Worm (Caenorhabditis elegans) whole organism, L1 larva: ENCODE results near the gene C07E3.10.

Experiments
- C04F5.9 ChIP-seq: sonication (generic microtip); optimal IDR thresholded peaks from 2 replicates; lab custom pipeline; 2016; ENCODE audit warnings: missing genetic modification characterization, missing compliant biosample characterization
- C16A3.4 ChIP-seq: fragments of 150-350 bp; optimal IDR thresholded peaks from 2 replicates; lab custom pipeline; 2014; ENCODE audit warnings: missing biosample characterization, missing genetic modification characterization
- C34B4.2 ChIP-seq: sonication (generic microtip); optimal IDR thresholded peaks from 2 replicates; lab custom pipeline; 2017; ENCODE audit warnings: mild to moderate bottlenecking, missing genetic modification characterization, missing compliant biosample characterization
- F16B12.6 ChIP-seq: fragments of 150-350 bp; optimal IDR thresholded peaks from 2 replicates; lab custom pipeline; 2014; ENCODE audit warnings: missing biosample characterization, missing genetic modification characterization
- Y116A8C.19 ChIP-seq: sonication (generic microtip); optimal IDR thresholded peaks from 2 replicates; lab custom pipeline; 2016; ENCODE audit warnings: missing compliant biosample characterization, missing genetic modification characterization, borderline replicate concordance
- aha-1 ChIP-seq: fragments of 150-350 bp; optimal IDR thresholded peaks from 2 replicates; lab custom pipeline; 2014; ENCODE audit warnings: missing biosample characterization, missing genetic modification characterization
- aly-2 ChIP-seq: fragments of 150-350 bp; optimal IDR thresholded peaks from 2 replicates; lab custom pipeline; 2014; ENCODE audit warnings: missing biosample characterization, missing genetic modification characterization
- blmp-1 ChIP-seq: fragments of 150-350 bp; optimal IDR thresholded peaks from 2 replicates; lab custom pipeline; 2014; ENCODE audit warnings: missing biosample characterization, missing genetic modification characterization
- ceh-8 ChIP-seq: fragments of 200-800 bp; sonication (Bioruptor generic); optimal IDR thresholded peaks from 2 replicates; lab custom pipeline; 2018; ENCODE audit warnings: mild to moderate bottlenecking, missing genetic modification characterization, moderate library complexity, missing compliant biosample characterization
- ceh-82 ChIP-seq, 3 experiments: fragments of 150-350 bp in 1 of 3; sonication (generic microtip) in 2 of 3; optimal IDR thresholded peaks; 2 replicates each; lab custom pipeline; 2014 to 2017; ENCODE audit warnings: missing biosample characterization in 3 of 3, missing genetic modification characterization in 3 of 3
- ceh-88 ChIP-seq: fragments of 200-800 bp; sonication (Bioruptor generic); IDR thresholded peaks from 2 replicates; pipeline ENCODE4 v1.3.6; 2022; ENCODE audit warnings: missing genetic modification characterization, missing compliant biosample characterization
- ces-1 ChIP-seq: fragments of 150-350 bp; optimal IDR thresholded peaks from 2 replicates; lab custom pipeline; 2014; ENCODE audit warnings: missing biosample characterization, missing genetic modification reagents, missing genetic modification characterization
- dpl-1 ChIP-seq, 3 experiments: fragments of 150-350 bp in 2 of 3; sonication (generic microtip) in 1 of 3; optimal IDR thresholded peaks; 2 replicates each; lab custom pipeline; 2014 to 2017; ENCODE audit warnings: missing biosample characterization in 3 of 3, missing genetic modification characterization in 3 of 3, missing genetic modification reagents in 3 of 3
- efl-1 ChIP-seq, 4 experiments: fragments of 150-350 bp; optimal IDR thresholded peaks in 3 of 4; peaks in 1 of 4; 1 replicate in 1 of 4; 2 replicates in 3 of 4; lab custom pipeline; 2014; ENCODE audit warnings: missing biosample characterization in 2 of 4, missing genetic modification characterization in 2 of 4, missing genetic modification reagents in 2 of 4
- fkh-4 ChIP-seq: sonication (generic microtip); optimal IDR thresholded peaks from 2 replicates; lab custom pipeline; 2016; ENCODE audit warnings: missing compliant biosample characterization, missing genetic modification characterization, borderline replicate concordance
- fkh-8 ChIP-seq: sonication (generic microtip); optimal IDR thresholded peaks from 2 replicates; lab custom pipeline; 2016; ENCODE audit warnings: mild to moderate bottlenecking, missing genetic modification characterization, missing compliant biosample characterization
- fos-1 ChIP-seq: fragments of 150-350 bp; optimal IDR thresholded peaks from 2 replicates; lab custom pipeline; 2014; ENCODE audit warnings: missing biosample characterization, missing genetic modification characterization
- grh-1 ChIP-seq: fragments of 200-800 bp; sonication (Bioruptor generic); IDR thresholded peaks from 2 replicates; pipeline ENCODE4 v1.3.6; 2022; ENCODE audit warnings: missing genetic modification reagents, missing genetic modification characterization, missing compliant biosample characterization
- hlh-17 ChIP-seq: fragments of 200-800 bp; sonication (Bioruptor generic); optimal IDR thresholded peaks from 2 replicates; lab custom pipeline; 2018; ENCODE audit warnings: missing genetic modification characterization, mild to moderate bottlenecking, missing compliant biosample characterization, moderate library complexity, borderline replicate concordance
- hpl-2 ChIP-seq: fragments of 150-350 bp; optimal IDR thresholded peaks from 2 replicates; lab custom pipeline; 2014; ENCODE audit warnings: missing biosample characterization, missing genetic modification reagents, missing genetic modification characterization
- irx-1 ChIP-seq: sonication (generic microtip); optimal IDR thresholded peaks from 2 replicates; lab custom pipeline; 2016; ENCODE audit warnings: missing genetic modification characterization, missing compliant biosample characterization
- jun-1 ChIP-seq: fragments of 150-350 bp; optimal IDR thresholded peaks from 2 replicates; lab custom pipeline; 2014; ENCODE audit warnings: missing biosample characterization, missing genetic modification reagents, missing genetic modification characterization
- lin-13 ChIP-seq: fragments of 150-350 bp; optimal IDR thresholded peaks from 2 replicates; lab custom pipeline; 2014; ENCODE audit warnings: missing biosample characterization, missing genetic modification reagents, missing genetic modification characterization
- lin-14 ChIP-seq: fragments of 200-800 bp; sonication (Bioruptor generic); optimal IDR thresholded peaks from 2 replicates; lab custom pipeline; 2018; ENCODE audit warnings: mild to moderate bottlenecking, missing genetic modification characterization, moderate library complexity, missing compliant biosample characterization
- lsy-2 ChIP-seq, 2 experiments: fragments of 150-350 bp; optimal IDR thresholded peaks; 2 replicates each; lab custom pipeline; 2014; ENCODE audit warnings: missing biosample characterization in 2 of 2, missing genetic modification characterization in 2 of 2
- mab-9 ChIP-seq: fragments of 200-800 bp; sonication (Bioruptor generic); IDR thresholded peaks from 2 replicates; pipeline ENCODE4 v1.3.6; 2022; ENCODE audit warnings: missing genetic modification reagents, missing genetic modification characterization, missing compliant biosample characterization
- mdl-1 ChIP-seq, 2 experiments: fragments of 150-350 bp; optimal IDR thresholded peaks; 2 replicates each; lab custom pipeline; 2014 to 2017; ENCODE audit warnings: missing biosample characterization in 2 of 2, missing genetic modification characterization in 2 of 2, inconsistent platforms in 1 of 2
- mep-1 ChIP-seq: fragments of 150-350 bp; optimal IDR thresholded peaks from 2 replicates; lab custom pipeline; 2014; ENCODE audit warnings: missing biosample characterization, missing genetic modification characterization
- nhr-12 ChIP-seq: sonication (generic microtip); optimal IDR thresholded peaks from 2 replicates; lab custom pipeline; 2017; ENCODE audit warnings: missing biosample characterization, missing genetic modification characterization
- nhr-19 ChIP-seq: fragments of 200-800 bp; sonication (Bioruptor generic); conservative IDR thresholded peaks from 2 replicates; pipeline ENCODE4 v1.3.6; 2022; ENCODE audit warnings: missing genetic modification characterization, missing compliant biosample characterization
- nhr-20 ChIP-seq: sonication (generic microtip); optimal IDR thresholded peaks from 2 replicates; lab custom pipeline; 2016; ENCODE audit warnings: mild to moderate bottlenecking, missing genetic modification characterization, missing compliant biosample characterization
- nhr-47 ChIP-seq: sonication (generic microtip); optimal IDR thresholded peaks from 2 replicates; lab custom pipeline; 2016; ENCODE audit warnings: mild to moderate bottlenecking, missing genetic modification characterization, moderate library complexity, missing compliant biosample characterization
- nhr-76 ChIP-seq: sonication (generic microtip); optimal IDR thresholded peaks from 2 replicates; lab custom pipeline; 2017; ENCODE audit warnings: missing biosample characterization, missing genetic modification characterization
- nhr-85 ChIP-seq: sonication (generic microtip); peaks from one replicate; lab custom pipeline; 2016; ENCODE audit warnings: missing genetic modification characterization, inconsistent platforms, missing compliant biosample characterization
- nhr-90 ChIP-seq: sonication (generic microtip); optimal IDR thresholded peaks from 2 replicates; lab custom pipeline; 2016; ENCODE audit warnings: mild to moderate bottlenecking, missing genetic modification characterization, missing compliant biosample characterization; ENCODE audit not compliant: poor library complexity
- pag-3 ChIP-seq: sonication (generic microtip); optimal IDR thresholded peaks from 2 replicates; lab custom pipeline; 2017; ENCODE audit warnings: missing genetic modification characterization, mild to moderate bottlenecking, missing compliant biosample characterization, antibody characterized with exemption, borderline replicate concordance; ENCODE audit not compliant: insufficient read depth
- pax-3 ChIP-seq: fragments of 200-800 bp; sonication (Bioruptor generic); optimal IDR thresholded peaks from 2 replicates; lab custom pipeline; 2018; ENCODE audit warnings: mild to moderate bottlenecking, missing genetic modification characterization, moderate library complexity, missing compliant biosample characterization
- pqm-1 ChIP-seq: sonication (generic microtip); optimal IDR thresholded peaks from 3 replicates; lab custom pipeline; 2017; ENCODE audit warnings: missing biosample characterization, missing genetic modification characterization
- rnt-1 ChIP-seq: sonication (generic microtip); optimal IDR thresholded peaks from 2 replicates; lab custom pipeline; 2016; ENCODE audit warnings: mild to moderate bottlenecking, missing genetic modification characterization, moderate library complexity, missing compliant biosample characterization
- skn-1 ChIP-seq: fragments of 150-350 bp; optimal IDR thresholded peaks from 2 replicates; lab custom pipeline; 2014; ENCODE audit warnings: missing biosample characterization, missing genetic modification characterization
- snpc-4 ChIP-seq: fragments of 150-350 bp; optimal IDR thresholded peaks from 2 replicates; lab custom pipeline; 2014; ENCODE audit warnings: missing biosample characterization, missing genetic modification characterization
- snu-23 ChIP-seq: sonication (generic microtip); optimal IDR thresholded peaks from 2 replicates; lab custom pipeline; 2016; ENCODE audit warnings: missing genetic modification characterization, missing compliant biosample characterization
- sox-4 ChIP-seq: sonication (generic microtip); optimal IDR thresholded peaks from 2 replicates; lab custom pipeline; 2016; ENCODE audit warnings: missing genetic modification characterization, missing compliant biosample characterization
- sptf-1 ChIP-seq: fragments of 150-350 bp; optimal IDR thresholded peaks from 2 replicates; lab custom pipeline; 2014; ENCODE audit warnings: missing biosample characterization, missing genetic modification characterization
- swsn-7 ChIP-seq: sonication (generic microtip); optimal IDR thresholded peaks from 2 replicates; lab custom pipeline; 2016; ENCODE audit warnings: missing genetic modification characterization, missing compliant biosample characterization
- unc-130 ChIP-seq: fragments of 150-350 bp; optimal IDR thresholded peaks from 2 replicates; lab custom pipeline; 2017; ENCODE audit warnings: missing biosample characterization, missing genetic modification characterization, inconsistent platforms
- unc-62 ChIP-seq: fragments of 150-350 bp; optimal IDR thresholded peaks from 2 replicates; lab custom pipeline; 2014; ENCODE audit warnings: missing biosample characterization, missing genetic modification reagents, missing genetic modification characterization
- zag-1 ChIP-seq: fragments of 150-350 bp; optimal IDR thresholded peaks from 2 replicates; lab custom pipeline; 2014; ENCODE audit warnings: missing biosample characterization, missing genetic modification characterization
- ztf-11 ChIP-seq, 2 experiments: sonication (generic microtip); optimal IDR thresholded peaks; 2 replicates each; lab custom pipeline; 2016 to 2017; ENCODE audit warnings: missing genetic modification characterization in 2 of 2, missing biosample characterization in 1 of 2, missing compliant biosample characterization in 1 of 2

C07E3.10 gene

DNA sequence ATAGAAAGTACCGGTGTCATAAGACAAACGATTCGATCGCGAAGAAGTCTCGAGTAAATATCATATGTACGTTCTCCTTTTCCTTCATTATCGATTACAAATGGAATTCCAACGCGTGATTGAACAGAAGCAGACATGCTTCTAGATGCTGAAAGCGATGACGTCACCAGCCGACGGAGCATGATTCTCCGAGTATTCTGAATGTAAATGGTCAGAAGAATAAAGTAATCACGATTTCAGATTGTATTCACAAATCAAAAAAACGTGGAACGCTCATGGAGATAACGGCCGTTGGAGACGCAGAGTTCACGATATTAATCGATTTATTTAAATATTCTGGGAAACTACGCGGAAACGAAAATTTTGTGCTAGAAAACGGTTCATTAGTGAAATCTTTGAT is 43.5 kb upstream of the C07E3.10 start, which contains the start of gene clpp-1 (continued):
- TF ChIP-seq sptf-1 (tag; lab: Kevin White, UChicago) (no peak), zag-1 (tag; lab: Kevin White, UChicago) (no peak), mep-1 (tag; lab: Kevin White, UChicago) (no peak), lsy-2 (tag; optimal IDR thresholded peaks at IDR 0.05; lab: Kevin White, UChicago) (no peak), pag-3 (tag; lab: Kevin White, UChicago) (no peak)

DNA sequence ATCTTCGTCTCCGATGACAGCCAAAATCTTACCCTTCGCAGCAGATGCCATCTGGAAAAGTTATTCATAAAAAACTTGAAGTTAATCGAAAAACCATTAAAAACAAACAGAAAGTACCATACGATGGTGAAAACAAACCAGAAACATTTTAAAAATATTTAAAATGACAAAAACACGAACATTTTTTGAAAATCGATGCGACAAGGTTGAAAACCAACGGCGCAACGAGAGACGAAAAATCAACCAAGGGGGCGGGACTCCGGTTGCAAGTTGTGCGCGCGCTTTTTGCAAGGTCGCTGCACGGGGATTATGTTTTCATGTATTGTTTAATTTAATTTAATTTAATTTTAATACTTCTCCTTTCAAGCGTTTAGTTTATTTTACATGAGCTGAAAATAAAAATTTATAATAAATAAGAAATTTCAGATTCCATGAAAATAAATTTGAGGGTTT is 42.5 kb upstream of the C07E3.10 start, which contains the start of gene vha-9:
vha-9 (minus strand) TSS at position 51 of the 453 bp plus-strand sequence.
- TF ChIP-seq aly-2, result no peak
- TF ChIP-seq ceh-88 (GFP tag; lab: Robert Waterston, UW), result peak; percentile 35; the same call in 1 of the 2 replicates
- no peak for TF ChIP-seq pqm-1 (tag; lab: Kevin White, UChicago)
- TF ChIP-seq skn-1 (tag; lab: Kevin White, UChicago), result peak; percentile 71
- peak; percentile 44 to 63 (median 61) for TF ChIP-seq ceh-82 (tag; optimal IDR thresholded peaks at IDR 0.05; lab: Kevin White, UChicago)
- peak in 1 of 2 experiments; percentile 59 for TF ChIP-seq ztf-11 (tag; optimal IDR thresholded peaks at IDR 0.05; lab: Kevin White, UChicago)
- no peak for TF ChIP-seq hlh-17 (GFP tag; lab: Kevin White, UChicago)
- TF ChIP-seq fkh-4 (tag; lab: Kevin White, UChicago), result no peak
- no peak for TF ChIP-seq mab-9 (GFP tag; lab: Robert Waterston, UW)
- peak; percentile 72 for TF ChIP-seq nhr-20 (tag; lab: Kevin White, UChicago)
- no peak for TF ChIP-seq zag-1 (tag; lab: Kevin White, UChicago)
- TF ChIP-seq ceh-8 (GFP tag; lab: Kevin White, UChicago), result peak; percentile 27
- peak in 1 of 2 experiments; percentile 57 for TF ChIP-seq mdl-1 (tag; optimal IDR thresholded peaks at IDR 0.05; lab: Kevin White, UChicago)
- peak; percentile 13 for TF ChIP-seq irx-1 (tag; lab: Kevin White, UChicago)
- peak; percentile 81 for TF ChIP-seq lin-14
- TF ChIP-seq lin-13 (GFP tag; lab: Kevin White, UChicago), result peak; percentile 41
- TF ChIP-seq unc-130 (tag; lab: Kevin White, UChicago), result peak; percentile 78
- TF ChIP-seq grh-1, result peak; percentile 51
- peak; percentile 37 for TF ChIP-seq snpc-4 (tag; lab: Kevin White, UChicago)
- TF ChIP-seq efl-1 (optimal IDR thresholded peaks at IDR 0.05; lab: Kevin White, UChicago), result peak; percentile 58 to 77
- peak; percentile 71 to 97 for TF ChIP-seq efl-1 (GFP tag; optimal IDR thresholded peaks at IDR 0.05 in 1 of 2; lab: Kevin White, UChicago)
- no peak for TF ChIP-seq nhr-12
- no peak for TF ChIP-seq unc-62 (GFP tag; lab: Kevin White, UChicago)
- no peak for TF ChIP-seq nhr-76 (tag; lab: Kevin White, UChicago)
- no peak for TF ChIP-seq aha-1 (tag; lab: Kevin White, UChicago)
- TF ChIP-seq fkh-8 (tag; lab: Kevin White, UChicago), result peak; percentile 45
- TF ChIP-seq swsn-7 (tag; lab: Kevin White, UChicago), result peak; percentile 74
- TF ChIP-seq sptf-1 (tag; lab: Kevin White, UChicago), result no peak
- TF ChIP-seq jun-1 (tag; lab: Kevin White, UChicago), result no peak
- peak; percentile 57 for TF ChIP-seq nhr-19 (GFP tag; lab: Robert Waterston, UW)
- peak; percentile 52 for TF ChIP-seq F16B12.6 (tag; lab: Kevin White, UChicago)
- no peak for TF ChIP-seq pax-3 (tag; lab: Kevin White, UChicago)
- peak; percentile 76 for TF ChIP-seq nhr-47 (tag; lab: Kevin White, UChicago)
- peak; percentile 34 for TF ChIP-seq ces-1
- peak; percentile 74 for TF ChIP-seq rnt-1 (tag; lab: Kevin White, UChicago)
- TF ChIP-seq C16A3.4 (tag; lab: Kevin White, UChicago), result peak; percentile 66
- peak; percentile 13 for TF ChIP-seq sox-4 (tag; lab: Kevin White, UChicago)
- peak; percentile 45 for TF ChIP-seq blmp-1 (tag; lab: Kevin White, UChicago)
- peak; percentile 82 for TF ChIP-seq snu-23 (GFP tag; lab: Kevin White, UChicago)
- no peak for TF ChIP-seq fos-1 (tag; lab: Kevin White, UChicago)
- TF ChIP-seq nhr-90 (tag; lab: Kevin White, UChicago), result peak; percentile 81
- TF ChIP-seq hpl-2 (GFP tag; lab: Kevin White, UChicago), result peak; percentile 3
- peak; percentile 35 to 72 (median 66) for TF ChIP-seq dpl-1 (GFP tag; optimal IDR thresholded peaks at IDR 0.05; lab: Kevin White, UChicago)
- TF ChIP-seq nhr-85 (tag; lab: Kevin White, UChicago), result peak; percentile 57
- TF ChIP-seq C04F5.9 (tag; lab: Kevin White, UChicago), result peak; percentile 14
- no peak for TF ChIP-seq Y116A8C.19 (tag; lab: Kevin White, UChicago)
- TF ChIP-seq C34B4.2, result no peak
